Worm (Caenorhabditis elegans): ENCODE data around the gene F32G8.2.
A peak's percentile ranks its signal among the peaks of the same experiment; 100 is the strongest.

The F32G8.2 gene

ce11 chrV:10549717-10550116 lies at the start of gene F32G8.2:
TSS of gene F32G8.2 (plus strand) at chrV:10550017.
- TF ChIP-seq dao-5 (tag; optimal IDR thresholded peaks at IDR 0.05) (no peak), him-1 (tag; optimal IDR thresholded peaks at IDR 0.05) (no peak), W03F9.2 (tag; optimal IDR thresholded peaks at IDR 0.05) (no peak)

ce11 chrV:10501295-10501694 lies 48.5 kb upstream of the F32G8.2 start, which contains the start of gene C35A5.3:
TSS of gene C35A5.3 (minus strand) at chrV:10501395.
- TF ChIP-seq him-1 (tag; optimal IDR thresholded peaks at IDR 0.05) (no peak), dao-5 (tag; optimal IDR thresholded peaks at IDR 0.05) (no peak), W03F9.2 (tag; optimal IDR thresholded peaks at IDR 0.05) (no peak)

DNA sequence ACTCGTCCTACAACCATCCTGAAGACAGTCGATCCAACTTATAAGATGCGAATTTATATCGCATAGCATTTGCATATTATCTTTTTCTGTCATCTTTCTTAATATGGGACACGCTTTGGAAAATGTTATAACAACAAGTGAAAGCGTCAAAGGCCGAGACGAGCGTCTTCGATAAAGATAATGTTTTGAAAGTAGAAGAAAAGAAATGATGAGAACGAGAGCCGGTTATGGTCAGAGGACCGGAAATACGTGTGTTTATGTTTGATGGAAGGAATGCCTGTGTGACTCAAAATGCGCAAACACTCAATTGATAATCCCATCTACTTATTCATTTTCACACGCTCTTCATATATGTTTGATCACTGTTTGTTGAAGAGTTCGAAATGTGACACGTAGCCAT lies 46.8 kb upstream of the F32G8.2 start, which contains the start of gene C35A5.11:
Gene C35A5.11, minus strand, starts transcription at position 101 of the 400 bp plus-strand sequence.
- TF ChIP-seq dao-5 (tag; optimal IDR thresholded peaks at IDR 0.05), result no peak
- TF ChIP-seq him-1 (tag; optimal IDR thresholded peaks at IDR 0.05), result no peak
- TF ChIP-seq W03F9.2 (tag; optimal IDR thresholded peaks at IDR 0.05), result no peak

DNA sequence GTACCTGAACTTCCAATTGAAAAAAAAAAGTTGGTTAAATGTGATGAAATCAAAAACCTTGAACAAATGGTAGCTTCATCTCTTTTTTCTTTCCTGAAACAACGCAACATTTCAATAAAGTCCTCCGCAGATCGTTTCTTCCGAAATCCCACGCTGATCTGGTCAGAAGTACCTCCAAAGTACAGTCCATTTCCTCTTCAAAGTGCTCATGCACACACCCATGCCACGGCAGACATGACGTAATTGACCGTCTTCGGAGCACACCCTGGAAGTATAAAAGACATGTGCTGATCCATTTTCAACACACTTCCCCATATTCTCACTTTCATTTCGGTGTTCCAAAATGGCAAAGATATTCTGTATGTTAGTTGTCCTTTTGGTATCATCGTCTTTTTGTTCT lies 45.9 kb upstream of the F32G8.2 start, which contains the start of gene C35A5.10:
Gene C35A5.10, plus strand, starts transcription at position 301 of the 400 bp plus-strand sequence.
- TF ChIP-seq W03F9.2 (tag; optimal IDR thresholded peaks at IDR 0.05) (no peak), dao-5 (tag; optimal IDR thresholded peaks at IDR 0.05) (no peak), him-1 (tag; optimal IDR thresholded peaks at IDR 0.05) (no peak)

DNA sequence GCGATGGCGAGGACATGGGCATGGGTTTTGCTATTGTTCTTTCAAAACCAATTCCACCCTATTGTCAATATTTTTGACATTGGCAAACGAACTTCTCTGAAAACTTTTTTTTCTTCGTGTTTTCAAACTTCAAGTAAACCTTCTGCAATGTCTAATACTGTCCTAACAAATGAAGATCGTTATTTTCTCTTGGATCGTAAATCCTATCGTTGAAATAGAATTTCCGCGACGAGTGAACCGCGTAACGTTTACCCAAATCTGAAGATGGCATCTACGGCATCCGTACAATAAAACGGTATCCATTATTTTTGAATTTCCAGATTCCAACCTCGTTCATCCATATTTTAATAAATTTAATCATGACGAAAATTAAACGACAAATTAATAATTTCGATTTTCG lies 44.3 kb upstream of the F32G8.2 start, which contains the start of gene C35A5.5:
Gene C35A5.5, plus strand, starts transcription at position 301 of the 400 bp plus-strand sequence.
- TF ChIP-seq him-1 (tag; optimal IDR thresholded peaks at IDR 0.05) (no peak), W03F9.2 (tag; optimal IDR thresholded peaks at IDR 0.05) (no peak), dao-5 (tag; optimal IDR thresholded peaks at IDR 0.05) (no peak)

- TF ChIP-seq dao-5 (tag; optimal IDR thresholded peaks at IDR 0.05), result no peak
- no peak for TF ChIP-seq him-1 (tag; optimal IDR thresholded peaks at IDR 0.05)
- TF ChIP-seq W03F9.2 (tag; optimal IDR thresholded peaks at IDR 0.05), result no peak
Observed at ce11 chrV:10508855-10509254, 41.0 kb upstream of the F32G8.2 start, which contains the start of gene C35A5.6. TSS of gene C35A5.6 (plus strand) at chrV:10509137.

DNA sequence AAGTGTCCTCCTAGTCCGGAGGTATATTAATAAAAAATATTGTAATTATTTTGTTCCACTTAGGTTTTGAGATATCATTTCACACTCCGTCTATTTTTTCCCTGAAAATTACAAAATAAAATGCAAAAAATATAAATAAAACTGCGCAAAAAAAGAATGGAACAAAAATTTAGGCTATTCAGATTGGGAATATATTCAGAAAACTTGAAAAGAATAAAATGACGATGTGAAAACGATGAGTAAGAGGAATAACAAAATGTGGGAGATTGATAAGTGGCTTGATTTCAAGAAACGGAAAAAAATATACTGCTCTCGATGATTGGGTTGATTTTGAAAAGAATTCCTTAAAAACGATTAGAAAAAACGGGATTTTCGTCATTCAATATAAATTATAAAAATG lies 35.5 kb upstream of the F32G8.2 start, which contains the start of gene dmsr-8:
Gene dmsr-8, minus strand, starts transcription at position 101 of the 400 bp plus-strand sequence.
- TF ChIP-seq W03F9.2 (tag; optimal IDR thresholded peaks at IDR 0.05) (no peak), him-1 (tag; optimal IDR thresholded peaks at IDR 0.05) (no peak), dao-5 (tag; optimal IDR thresholded peaks at IDR 0.05) (no peak)

DNA sequence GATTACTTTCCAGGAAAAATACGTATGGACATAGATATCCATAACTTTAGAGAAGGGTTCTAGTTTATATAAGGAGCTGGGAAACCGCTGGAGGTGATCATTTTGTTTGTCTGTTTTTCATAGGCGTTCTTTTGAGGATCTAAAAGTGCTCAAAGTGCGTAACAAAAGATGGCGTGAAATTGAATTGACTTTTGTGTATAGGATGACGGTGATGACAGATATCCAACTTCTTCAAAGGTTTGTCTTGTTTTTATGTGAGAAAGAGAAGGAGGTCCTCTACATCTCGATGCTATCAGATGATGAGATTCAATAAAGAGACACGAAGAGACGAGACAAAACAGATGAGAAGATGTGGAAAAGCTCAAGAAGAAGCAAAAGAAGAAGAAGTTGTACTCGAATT lies 33.1 kb upstream of the F32G8.2 start:
- TF ChIP-seq W03F9.2 (tag; optimal IDR thresholded peaks at IDR 0.05) (no peak), dao-5 (tag; optimal IDR thresholded peaks at IDR 0.05) (no peak), him-1 (tag; optimal IDR thresholded peaks at IDR 0.05) (no peak)

- TF ChIP-seq him-1 (tag; optimal IDR thresholded peaks at IDR 0.05) (peak; percentile 47), W03F9.2 (tag; optimal IDR thresholded peaks at IDR 0.05) (no peak), dao-5 (tag; optimal IDR thresholded peaks at IDR 0.05) (no peak)
Observed at ce11 chrV:10525902-10526301, 23.9 kb upstream of the F32G8.2 start, which contains the start of the genes C35A5.8 and hda-11. TSS of gene C35A5.8 (minus strand) at chrV:10525908. TSS of gene hda-11 (plus strand) at chrV:10526184.

DNA sequence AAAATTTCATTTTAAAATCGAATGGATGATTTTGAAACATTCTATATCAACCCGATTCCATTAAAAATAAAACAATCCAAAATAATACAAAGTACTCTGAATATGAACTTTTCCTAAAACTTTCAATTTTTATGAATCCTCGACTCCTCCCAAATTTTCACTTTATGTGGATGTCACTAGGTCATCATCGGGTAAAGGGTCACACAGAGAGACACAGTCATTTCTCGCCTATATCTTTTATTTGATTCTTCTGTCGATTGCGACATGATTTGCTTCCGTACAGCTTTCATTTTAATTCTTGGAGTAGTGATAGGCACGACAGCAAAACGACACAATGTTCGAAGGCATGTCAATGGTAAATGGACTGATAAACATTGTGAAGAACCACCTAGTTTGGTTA lies 21.3 kb upstream of the F32G8.2 start, which contains the start of gene F25D1.3:
Gene F25D1.3, plus strand, starts transcription at position 225 of the 400 bp plus-strand sequence.
- TF ChIP-seq him-1 (tag; optimal IDR thresholded peaks at IDR 0.05) (no peak), dao-5 (tag; optimal IDR thresholded peaks at IDR 0.05) (no peak), W03F9.2 (tag; optimal IDR thresholded peaks at IDR 0.05) (no peak)

ce11 chrV:10529600-10529999 lies 20.2 kb upstream of the F32G8.2 start:
- TF ChIP-seq dao-5 (tag; optimal IDR thresholded peaks at IDR 0.05) (no peak), W03F9.2 (tag; optimal IDR thresholded peaks at IDR 0.05) (no peak), him-1 (tag; optimal IDR thresholded peaks at IDR 0.05) (no peak)

ce11 chrV:10532725-10533124 lies 17.1 kb upstream of the F32G8.2 start, which contains the start of gene txt-10:
TSS of gene txt-10 (minus strand) at chrV:10532825.
- TF ChIP-seq dao-5 (tag; optimal IDR thresholded peaks at IDR 0.05), result no peak
- no peak for TF ChIP-seq W03F9.2 (tag; optimal IDR thresholded peaks at IDR 0.05)
- no peak for TF ChIP-seq him-1 (tag; optimal IDR thresholded peaks at IDR 0.05)

DNA sequence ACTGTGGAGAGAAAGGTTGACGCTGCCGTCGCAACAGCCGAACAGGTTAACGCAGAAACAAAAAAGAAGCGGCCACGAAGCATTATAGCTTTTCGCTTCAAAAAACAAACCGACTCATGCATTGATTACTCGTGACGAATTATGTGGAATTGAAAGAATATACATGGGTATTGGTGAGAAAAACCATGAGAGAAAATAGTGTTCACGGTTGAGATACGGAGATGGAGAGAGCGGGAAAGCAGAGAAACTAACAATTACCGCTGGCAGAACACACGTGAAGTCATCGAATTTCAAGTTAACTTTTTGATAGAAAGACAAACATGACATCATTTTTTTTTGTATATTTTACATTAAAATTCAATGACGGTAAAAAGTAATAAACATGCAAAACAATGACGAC lies 14.5 kb upstream of the F32G8.2 start:
- TF ChIP-seq dao-5 (tag; optimal IDR thresholded peaks at IDR 0.05), result no peak
- peak; percentile 20 for TF ChIP-seq W03F9.2 (tag; optimal IDR thresholded peaks at IDR 0.05)

- TF ChIP-seq him-1 (tag; optimal IDR thresholded peaks at IDR 0.05), result no peak
- TF ChIP-seq W03F9.2 (tag; optimal IDR thresholded peaks at IDR 0.05), result no peak
- TF ChIP-seq dao-5 (tag; optimal IDR thresholded peaks at IDR 0.05), result no peak
Observed at ce11 chrV:10536095-10536691, 13.6 kb upstream of the F32G8.2 start, which contains the start of gene ppm-1.A. TSS of gene ppm-1.A (minus strand) at chrV:10536388.

All from whole organism, L4/young adult.